Worm (Caenorhabditis elegans) whole organism, mixed stage, embryonic: Measurements from ENCODE around the gene nlr-1.

Experiments used
- elt-1 ChIP-seq: sonication (generic microtip); optimal IDR thresholded peaks from 2 replicates; lab custom pipeline; 2017; ENCODE audit warnings: missing genetic modification characterization, mild to moderate bottlenecking, missing compliant biosample characterization, antibody characterized with exemption, moderate library complexity, borderline replicate concordance; ENCODE audit not compliant: insufficient read depth
- sem-2 ChIP-seq: fragments of 200-800 bp; sonication (Bioruptor generic); optimal IDR thresholded peaks from 2 replicates; lab custom pipeline; 2018; ENCODE audit warnings: mild to moderate bottlenecking, missing genetic modification characterization, missing compliant biosample characterization
- snpc-4 ChIP-seq: fragments of 150-350 bp; optimal IDR thresholded peaks from 2 replicates; lab custom pipeline; 2014; ENCODE audit warnings: missing biosample characterization, missing genetic modification characterization
- sptf-1 ChIP-seq: sonication (generic microtip); optimal IDR thresholded peaks from 2 replicates; lab custom pipeline; 2017; ENCODE audit warnings: mild to moderate bottlenecking, missing genetic modification characterization, moderate library complexity, missing compliant biosample characterization
- unc-62 ChIP-seq: fragments of 150-350 bp; optimal IDR thresholded peaks from 2 replicates; lab custom pipeline; 2014; ENCODE audit warnings: missing biosample characterization, missing genetic modification reagents, missing genetic modification characterization

- TF ChIP-seq unc-62, result no peak
- TF ChIP-seq elt-1, result no peak
- TF ChIP-seq sem-2, result no peak
- no peak for TF ChIP-seq sptf-1 (tag; lab: Kevin White, UChicago)
- no peak for TF ChIP-seq snpc-4 (tag; lab: Kevin White, UChicago)
Observed at ce11 chrIV:12211292-12211691, 33.2 kb upstream of the nlr-1 start.
